Fruit fly (Drosophila melanogaster) Kc167 (cell line): ENCODE results near the gene CG9961.

ENCODE experiments used
- Myc ChIP-seq: fragments of >200 bp; optimal IDR thresholded peaks from 2 replicates; lab custom pipeline; 2017; ENCODE audit warnings: missing external identifiers
- Sin3A ChIP-seq: fragments of >200 bp; optimal IDR thresholded peaks from 2 replicates; lab custom pipeline; 2018; ENCODE audit warnings: missing external identifiers
- h ChIP-seq: fragments of >200 bp; optimal IDR thresholded peaks from 3 replicates; lab custom pipeline; 2018; ENCODE audit warnings: missing external identifiers
- insv ChIP-seq: fragments of >200 bp; optimal IDR thresholded peaks from 3 replicates; lab custom pipeline; 2018; ENCODE audit warnings: missing external identifiers
- psq ChIP-seq: fragments of >200 bp; optimal IDR thresholded peaks from 2 replicates; lab custom pipeline; 2017; ENCODE audit warnings: missing external identifiers
- ttk ChIP-seq: sonication (Bioruptor generic); optimal IDR thresholded peaks from 2 replicates; lab custom pipeline; 2017; ENCODE audit warnings: missing external identifiers

Gene CG9961

DNA sequence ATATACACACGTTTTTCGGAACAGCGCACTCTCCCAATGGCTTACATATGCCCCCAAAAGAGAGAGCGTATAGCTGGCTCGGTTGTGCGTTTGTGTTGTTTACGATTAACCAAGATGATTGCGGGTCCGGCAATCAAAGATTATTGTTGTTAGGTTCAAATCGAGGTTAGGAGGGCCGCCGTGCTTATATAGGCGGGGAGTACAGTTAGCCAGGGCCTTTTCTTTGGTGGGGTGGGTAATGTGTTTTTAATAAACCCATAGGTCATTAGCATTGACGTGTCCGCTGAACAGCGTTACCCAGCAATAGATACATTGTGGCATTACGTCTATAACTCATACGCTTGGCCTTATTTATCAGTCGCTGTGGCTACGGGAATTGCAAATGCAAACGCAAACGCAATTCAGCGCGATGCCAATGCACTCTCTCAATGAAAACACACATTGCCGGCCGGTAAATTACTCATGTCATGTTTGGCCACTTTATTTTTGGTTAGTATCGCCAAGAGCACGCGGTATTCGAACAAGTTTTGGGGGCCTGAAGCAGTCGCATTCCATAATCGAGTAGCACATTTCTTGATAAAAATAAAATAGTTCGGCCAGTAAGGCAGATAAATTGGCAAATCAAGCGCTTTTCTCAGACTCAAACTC, 9.2 kb upstream of the CG9961 start:
- TF ChIP-seq Sin3A (lab: Kevin White, UChicago) (no peak), psq (lab: Kevin White, UChicago) (no peak), Myc (lab: Kevin White, UChicago) (no peak), insv (lab: Kevin White, UChicago) (no peak), h (no peak), ttk (lab: Kevin White, UChicago) (no peak)

DNA sequence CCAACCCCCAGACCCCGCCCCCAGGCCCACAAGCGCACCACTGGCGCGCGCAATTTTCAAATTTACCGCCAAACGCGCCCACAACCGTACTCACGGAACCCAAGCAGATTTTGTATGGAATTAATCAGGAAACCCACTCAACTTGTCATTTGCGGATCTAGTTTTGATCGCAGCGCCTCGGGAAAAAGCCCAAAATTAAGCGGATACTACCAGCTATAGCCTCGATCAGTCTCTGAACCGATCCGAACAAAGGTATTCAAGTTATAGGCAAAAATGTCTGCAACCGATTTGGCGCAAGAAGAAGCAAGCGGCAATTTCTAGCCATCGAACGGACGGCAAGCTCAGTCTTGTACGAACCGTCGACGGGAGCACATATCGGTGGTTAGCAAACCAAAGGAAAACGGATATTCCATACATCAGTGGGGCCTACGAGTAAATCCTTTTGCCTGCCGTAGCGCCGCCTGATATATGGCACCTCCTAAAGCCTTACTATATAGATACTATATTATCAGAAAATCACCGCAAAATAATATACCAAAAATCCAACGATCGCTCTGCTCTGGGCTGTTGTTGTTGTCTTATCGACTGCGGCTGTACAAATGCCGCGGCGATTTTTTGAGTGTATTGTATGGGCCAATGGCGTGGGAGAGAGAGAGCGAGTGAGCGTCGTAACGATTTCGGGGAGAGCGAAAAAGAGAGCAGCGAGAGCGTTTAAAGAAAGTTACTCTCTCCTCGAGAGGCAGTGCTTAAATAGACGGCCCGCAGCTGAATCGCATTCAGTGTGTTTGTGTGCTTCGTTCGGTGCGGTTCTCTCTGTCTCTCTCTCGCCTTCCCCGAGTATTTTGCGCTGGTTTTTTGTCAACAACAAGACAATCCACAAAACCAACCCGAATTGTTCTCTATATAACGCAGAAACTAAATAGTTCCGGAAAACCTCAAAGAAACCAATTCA, 8.0 kb upstream of the CG9961 start, which contains the start of gene Pgk:
TSS of gene Pgk (minus strand) at position 609 of the 952 bp plus-strand sequence.
- TF ChIP-seq Myc (lab: Kevin White, UChicago) (no peak), insv (lab: Kevin White, UChicago) (no peak), h (no peak), Sin3A (lab: Kevin White, UChicago) (no peak), ttk (lab: Kevin White, UChicago) (no peak)

DNA sequence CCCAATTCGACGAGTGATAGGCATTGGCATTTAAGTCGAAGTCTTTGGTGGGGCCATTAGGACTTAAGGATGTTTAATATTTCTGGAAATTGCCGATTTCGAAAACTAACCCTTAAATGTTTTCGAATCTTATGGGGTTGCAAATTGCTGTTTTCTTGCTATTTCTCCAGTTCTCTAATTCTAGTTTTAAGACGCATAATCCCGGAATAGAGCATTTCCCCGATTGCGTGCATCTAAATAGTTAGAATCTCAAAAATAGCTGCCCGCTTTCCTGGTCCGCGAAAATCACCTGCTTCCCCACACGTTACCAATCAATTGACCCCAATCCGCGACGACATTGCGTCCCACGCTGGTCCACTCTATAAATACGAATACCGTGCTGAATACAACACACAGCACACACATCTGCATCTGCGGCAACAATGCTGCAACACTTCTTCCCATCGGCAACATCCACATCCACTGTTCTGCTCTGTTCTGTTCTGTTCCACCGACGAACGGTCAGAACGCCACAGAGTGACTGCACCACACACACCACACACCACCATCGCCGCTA, 7.2 kb upstream of the CG9961 start, which contains the start of gene Bacc:
TSS of gene Bacc (plus strand) at position 542 of the 556 bp plus-strand sequence.
- no peak for TF ChIP-seq Sin3A (lab: Kevin White, UChicago)
- TF ChIP-seq psq (lab: Kevin White, UChicago) = no peak
- TF ChIP-seq ttk (lab: Kevin White, UChicago) = no peak
- no peak for TF ChIP-seq insv (lab: Kevin White, UChicago)
- TF ChIP-seq h = no peak
- TF ChIP-seq Myc (lab: Kevin White, UChicago) = no peak

DNA sequence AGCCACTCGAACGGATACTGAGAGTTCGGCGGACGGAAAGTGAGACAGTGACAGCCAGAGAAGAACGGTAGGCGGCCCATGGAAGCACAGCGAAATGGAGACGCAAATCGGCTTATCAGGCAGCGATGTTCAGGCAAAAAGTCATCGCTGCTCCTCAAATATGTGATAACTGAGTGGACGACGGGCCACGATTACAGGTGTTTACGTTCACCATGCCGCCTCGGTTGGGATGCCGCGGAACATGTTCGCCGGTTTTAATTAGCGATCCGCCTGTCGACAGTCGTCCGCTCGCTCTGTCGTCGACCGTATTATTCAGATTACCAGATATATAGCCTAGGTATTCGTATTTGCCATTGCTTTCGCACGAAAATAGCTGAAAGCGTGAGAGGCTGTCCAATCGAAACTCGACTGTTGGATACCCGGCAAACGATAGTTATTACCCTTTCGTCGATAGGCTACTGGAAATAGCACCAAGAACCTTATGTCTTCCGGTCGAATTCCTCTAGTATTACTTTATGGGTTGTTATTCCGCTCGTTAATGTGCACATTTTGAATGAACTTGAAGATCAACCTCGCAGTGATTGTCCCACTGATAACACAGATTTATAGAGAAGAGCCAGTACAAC, 6.5 kb upstream of the CG9961 start:
- TF ChIP-seq h = no peak
- no peak for TF ChIP-seq ttk (lab: Kevin White, UChicago)
- TF ChIP-seq Myc (lab: Kevin White, UChicago) = no peak
- no peak for TF ChIP-seq psq (lab: Kevin White, UChicago)
- TF ChIP-seq insv (lab: Kevin White, UChicago) = no peak
- TF ChIP-seq Sin3A (lab: Kevin White, UChicago) = no peak

DNA sequence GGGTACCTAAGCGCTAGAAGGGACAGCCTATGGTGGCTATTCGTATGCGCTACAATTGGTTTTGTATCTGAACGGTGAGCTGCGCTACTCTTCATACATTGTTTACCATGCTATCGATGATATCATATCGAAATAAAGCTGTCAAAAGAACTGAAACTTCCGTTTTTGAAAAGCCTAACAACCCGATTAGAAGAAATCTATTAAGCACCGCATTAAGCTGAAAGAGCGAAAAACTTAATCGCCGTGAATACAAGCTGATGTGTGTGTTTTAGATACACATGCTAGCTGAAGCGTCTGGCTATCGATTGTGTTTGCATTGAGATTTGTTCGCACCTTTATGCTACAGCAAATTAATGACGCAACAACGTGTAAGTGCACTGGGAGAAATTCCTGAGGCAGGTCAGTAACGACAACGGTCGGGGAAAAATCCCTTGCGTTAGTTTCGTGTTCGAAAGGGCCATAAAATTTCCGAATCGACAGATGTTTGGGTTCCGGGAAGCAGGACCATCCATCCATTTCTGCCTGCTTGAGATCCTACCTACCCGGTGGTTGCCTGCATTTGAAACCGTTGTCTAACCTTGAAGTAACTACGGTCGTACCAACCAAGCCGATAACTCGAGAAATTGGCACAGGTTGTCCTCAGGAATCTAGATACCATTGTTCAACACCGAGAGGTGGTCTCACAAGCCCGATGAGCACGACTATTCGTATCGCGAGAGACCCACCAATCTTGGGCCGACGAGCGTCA, 5.8 kb upstream of the CG9961 start:
- TF ChIP-seq h (no peak), psq (lab: Kevin White, UChicago) (no peak), insv (lab: Kevin White, UChicago) (no peak), Myc (lab: Kevin White, UChicago) (no peak), Sin3A (lab: Kevin White, UChicago) (no peak), ttk (lab: Kevin White, UChicago) (no peak)

DNA sequence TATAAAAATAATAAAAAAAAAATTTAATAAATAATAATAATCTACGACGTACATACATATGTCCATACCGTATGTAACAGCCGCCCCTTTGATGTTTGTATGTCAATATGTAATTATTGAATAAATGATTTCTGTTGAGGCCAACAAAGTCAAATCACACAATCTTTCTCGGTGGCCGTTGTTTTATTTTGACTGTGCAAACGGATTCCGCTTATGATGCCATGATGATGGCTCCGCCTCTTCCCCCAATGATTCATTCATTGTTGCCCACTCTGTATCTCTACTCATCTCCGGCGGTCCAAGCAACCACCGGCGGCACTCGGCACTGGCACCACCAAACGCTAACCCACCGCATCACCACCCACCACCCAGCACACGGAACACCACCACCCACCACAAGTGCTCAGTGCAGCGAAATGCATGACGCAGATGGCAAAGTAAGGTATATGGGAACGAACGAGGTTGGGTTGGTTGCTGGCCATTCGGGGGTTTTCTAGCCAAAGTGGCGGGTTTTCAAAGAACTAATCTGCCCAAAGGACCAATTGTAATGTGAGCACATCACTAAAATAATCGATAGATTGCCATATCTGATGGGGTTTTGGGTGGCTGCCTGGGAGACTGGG, 4.5 kb upstream of the CG9961 start:
- TF ChIP-seq h (no peak), ttk (lab: Kevin White, UChicago) (peak; percentile 23)

DNA sequence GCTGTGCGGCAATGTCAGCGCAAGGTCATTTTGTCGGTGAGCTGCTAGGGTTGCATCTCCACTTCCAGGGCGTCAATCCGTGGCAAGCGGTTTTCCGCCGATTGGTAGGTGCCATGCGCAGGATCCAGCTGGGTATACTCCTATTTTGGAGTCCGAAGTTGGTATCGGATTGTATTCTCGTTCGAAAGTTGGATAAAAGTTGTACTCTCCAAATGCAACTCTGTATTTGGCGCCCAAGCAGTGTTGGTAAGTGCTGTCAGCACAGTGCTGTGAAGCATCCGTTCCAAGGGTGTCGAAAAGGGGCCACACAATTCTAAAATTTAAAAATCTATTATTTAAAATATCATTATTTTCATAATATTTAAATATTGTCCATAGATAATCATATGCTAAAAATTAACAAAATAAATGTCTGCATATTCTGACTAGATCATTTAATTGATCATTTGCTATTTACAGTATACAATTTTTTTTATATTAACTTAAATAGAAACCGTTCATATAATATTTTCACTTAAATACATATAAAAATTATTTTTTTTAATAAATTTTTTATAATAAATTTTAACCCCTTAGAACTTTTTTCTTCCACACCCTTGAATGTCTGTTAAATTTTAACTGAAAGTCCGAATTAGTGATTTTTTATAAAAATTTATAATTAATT, 3.9 kb upstream of the CG9961 start:
- TF ChIP-seq Myc (lab: Kevin White, UChicago) = no peak

DNA sequence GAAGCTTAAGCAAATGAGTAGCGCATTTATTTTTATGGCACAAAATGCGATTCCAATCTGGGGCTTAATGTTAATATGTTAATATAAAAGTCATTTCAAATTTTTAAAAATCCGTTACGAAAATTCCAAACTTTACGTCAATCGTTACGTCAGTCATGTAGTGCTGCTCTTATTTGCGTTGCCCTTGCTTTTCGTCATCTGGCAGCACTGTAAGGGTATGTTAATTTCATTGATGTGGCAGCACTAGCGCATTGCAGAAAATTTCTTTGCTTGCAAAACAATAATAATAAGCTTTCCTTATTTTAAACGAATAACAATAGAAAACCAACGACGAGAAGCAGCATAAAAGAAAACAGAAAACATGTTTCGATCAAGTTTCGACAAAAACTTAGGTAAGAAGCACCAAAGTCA, 4.9 kb downstream of the CG9961 start, which contains the start of gene Hrs:
TSS of gene Hrs (plus strand) at position 167 of the 411 bp plus-strand sequence.
- TF ChIP-seq insv (lab: Kevin White, UChicago) (no peak), Sin3A (lab: Kevin White, UChicago) (no peak), Myc (lab: Kevin White, UChicago) (no peak), psq (lab: Kevin White, UChicago) (no peak), ttk (lab: Kevin White, UChicago) (no peak), h (no peak)

DNA sequence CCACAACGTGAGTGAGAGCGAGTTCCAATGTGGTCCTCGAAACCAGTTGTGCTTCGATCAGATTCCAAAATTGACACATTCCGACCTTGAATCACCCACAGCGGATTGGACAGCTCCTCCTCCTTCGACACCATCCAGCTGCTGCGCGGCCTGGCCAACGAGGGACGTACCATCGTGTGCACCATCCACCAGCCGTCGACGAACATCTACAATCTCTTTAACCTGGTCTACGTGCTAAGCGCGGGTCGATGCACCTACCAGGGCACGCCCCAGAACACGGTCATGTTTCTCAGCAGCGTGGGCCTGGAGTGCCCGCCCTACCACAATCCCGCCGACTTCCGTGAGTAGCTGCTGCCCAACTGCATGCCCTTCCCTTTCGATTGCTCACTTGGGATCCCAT, 7.2 kb downstream of the CG9961 start:
- no peak for TF ChIP-seq psq (lab: Kevin White, UChicago)
- no peak for TF ChIP-seq Sin3A (lab: Kevin White, UChicago)
- no peak for TF ChIP-seq ttk (lab: Kevin White, UChicago)
- TF ChIP-seq insv (lab: Kevin White, UChicago) = no peak
- TF ChIP-seq Myc (lab: Kevin White, UChicago) = no peak
- TF ChIP-seq h = no peak

DNA sequence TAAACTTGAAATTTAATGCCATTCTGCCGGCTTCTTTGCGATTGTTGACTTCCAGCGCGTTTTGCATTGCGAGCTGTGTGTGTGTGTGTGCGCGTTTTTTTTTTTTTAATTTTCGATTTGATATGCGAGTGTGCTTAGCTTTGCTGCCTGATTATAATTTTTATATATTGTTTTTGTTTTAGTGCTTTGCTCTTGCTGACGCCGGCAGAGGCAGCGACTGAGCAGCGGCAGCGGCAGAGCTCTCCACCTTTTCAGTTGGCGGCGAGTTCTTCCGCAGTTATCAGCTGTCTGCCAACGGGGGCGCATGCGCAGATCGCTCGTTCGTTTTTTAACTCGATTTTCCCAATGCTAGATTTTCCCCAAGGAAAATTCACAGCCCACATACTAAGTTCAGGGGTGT, 9.2 kb downstream of the CG9961 start:
- no peak for TF ChIP-seq ttk (lab: Kevin White, UChicago)
